Fruit fly (Drosophila melanogaster) whole organism, embryonic: ENCODE measurements around the gene CG11970.

Experiments used
- B-H1 ChIP-seq: fragments of 200-800 bp; sonication (Bioruptor generic); IDR thresholded peaks from 3 replicates; pipeline ENCODE4 v1.3.6; 2022; ENCODE audit warnings: missing biosample characterization, missing genetic modification characterization
- CG10366 ChIP-seq: fragments of 200-800 bp; sonication (Bioruptor generic); IDR thresholded peaks from 2 replicates; pipeline ENCODE4 v1.3.6; 2022; ENCODE audit warnings: missing biosample characterization, missing genetic modification characterization
- CG10979 ChIP-seq: fragments of 200-800 bp; sonication (Bioruptor generic); optimal IDR thresholded peaks from 2 replicates; lab custom pipeline; 2018; ENCODE audit warnings: missing biosample characterization, mild to moderate bottlenecking, missing genetic modification characterization, moderate library complexity
- CG11085 ChIP-seq: fragments of 200-800 bp; sonication (Bioruptor generic); IDR thresholded peaks from 2 replicates; pipeline ENCODE4 v1.3.6; 2022; ENCODE audit warnings: missing biosample characterization, missing genetic modification characterization
- CG12391 ChIP-seq: fragments of 200-800 bp; sonication (Bioruptor generic); optimal IDR thresholded peaks from 3 replicates; lab custom pipeline; 2018; ENCODE audit warnings: missing biosample characterization, mild to moderate bottlenecking, missing genetic modification characterization, moderate library complexity
- CG14860 ChIP-seq: fragments of 200-800 bp; sonication (Bioruptor generic); IDR thresholded peaks from 3 replicates; pipeline ENCODE4 v1.3.6; 2022; ENCODE audit warnings: missing biosample characterization, missing genetic modification characterization; ENCODE audit not compliant: partially characterized antibody
- CG18011 ChIP-seq: fragments of 200-800 bp; sonication (Bioruptor generic); optimal IDR thresholded peaks from 2 replicates; lab custom pipeline; 2017; ENCODE audit warnings: missing biosample characterization, missing genetic modification characterization, mild to moderate bottlenecking, moderate library complexity, missing genotype
- CG2712 ChIP-seq: fragments of 200-800 bp; optimal IDR thresholded peaks from 3 replicates; lab custom pipeline; 2019; ENCODE audit warnings: missing biosample characterization, mild to moderate bottlenecking, missing genetic modification characterization, moderate library complexity
- CG32767 ChIP-seq: fragments of 200-800 bp; sonication (Bioruptor generic); IDR thresholded peaks from 2 replicates; pipeline ENCODE4 v1.3.6; 2022; ENCODE audit warnings: missing biosample characterization, missing genetic modification characterization
- CG33557 ChIP-seq: fragments of 200-800 bp; sonication (Bioruptor generic); optimal IDR thresholded peaks from 2 replicates; lab custom pipeline; 2019; ENCODE audit warnings: missing biosample characterization, mild to moderate bottlenecking, missing genetic modification characterization, moderate library complexity
- CG3407 ChIP-seq: fragments of 200-800 bp; sonication (Bioruptor generic); optimal IDR thresholded peaks from 2 replicates; lab custom pipeline; 2018; ENCODE audit warnings: missing biosample characterization, mild to moderate bottlenecking, missing genetic modification characterization
- CG34422 ChIP-seq: fragments of 200-800 bp; sonication (Bioruptor generic); IDR thresholded peaks from 3 replicates; pipeline ENCODE4 v1.3.6; 2022; ENCODE audit warnings: missing biosample characterization, missing genetic modification characterization
- CG4282 ChIP-seq: fragments of 200-800 bp; sonication (Bioruptor generic); optimal IDR thresholded peaks from 2 replicates; lab custom pipeline; 2016; ENCODE audit warnings: missing biosample characterization, missing genetic modification characterization
- CG4360 ChIP-seq: fragments of 200-800 bp; sonication (Bioruptor generic); IDR thresholded peaks from 2 replicates; pipeline ENCODE4 v1.3.6; 2022; ENCODE audit warnings: missing biosample characterization, missing genetic modification characterization
- CG5245 ChIP-seq: fragments of 200-800 bp; sonication (Bioruptor generic); optimal IDR thresholded peaks from 3 replicates; lab custom pipeline; 2016; ENCODE audit warnings: missing biosample characterization, missing genetic modification characterization
- CG7745 ChIP-seq: fragments of 200-800 bp; sonication (Bioruptor generic); optimal IDR thresholded peaks from 2 replicates; lab custom pipeline; 2018; ENCODE audit warnings: missing biosample characterization, mild to moderate bottlenecking, missing genetic modification characterization, moderate library complexity
- CG9437 ChIP-seq: fragments of 200-800 bp; sonication (Bioruptor generic); optimal IDR thresholded peaks from 2 replicates; lab custom pipeline; 2018; ENCODE audit warnings: missing biosample characterization, mild to moderate bottlenecking, missing genetic modification characterization
- CTCF ChIP-seq: fragments of 200-800 bp; sonication (Bioruptor generic); optimal IDR thresholded peaks from 2 replicates; lab custom pipeline; 2017; ENCODE audit warnings: missing biosample characterization, mild to moderate bottlenecking, missing genetic modification characterization, moderate library complexity
- CkIIα-i1 ChIP-seq: fragments of 200-800 bp; sonication (Bioruptor generic); IDR thresholded peaks from 2 replicates; pipeline ENCODE4 v1.3.6; 2022; ENCODE audit warnings: missing biosample characterization, missing genetic modification characterization
- Dbx ChIP-seq: fragments of 200-800 bp; sonication (Bioruptor generic); IDR thresholded peaks from 3 replicates; pipeline ENCODE4 v1.3.6; 2022; ENCODE audit warnings: missing biosample characterization, missing genetic modification characterization
- Elba2 ChIP-seq: fragments of 200-800 bp; sonication (Bioruptor generic); optimal IDR thresholded peaks from 3 replicates; lab custom pipeline; 2016; ENCODE audit warnings: missing biosample characterization, missing genetic modification characterization
- Kr ChIP-seq: fragments of 200-800 bp; sonication (Bioruptor generic); optimal IDR thresholded peaks from 2 replicates; lab custom pipeline; 2017; ENCODE audit warnings: missing biosample characterization, mild to moderate bottlenecking, missing genetic modification characterization
- Lim3 ChIP-seq: fragments of 200-800 bp; sonication (Bioruptor generic); IDR thresholded peaks from 2 replicates; pipeline ENCODE4 v1.3.6; 2022; ENCODE audit warnings: missing biosample characterization, missing genetic modification characterization
- MESR4 ChIP-seq: fragments of 200-800 bp; sonication (Bioruptor generic); optimal IDR thresholded peaks from 2 replicates; lab custom pipeline; 2018; ENCODE audit warnings: missing biosample characterization, mild to moderate bottlenecking, missing genetic modification characterization, moderate library complexity
- Mad ChIP-seq: fragments of 200-800 bp; sonication (Bioruptor generic); optimal IDR thresholded peaks from 2 replicates; lab custom pipeline; 2016; ENCODE audit warnings: missing biosample characterization, missing genetic modification characterization
- Myb ChIP-seq: fragments of 200-800 bp; sonication (Bioruptor generic); optimal IDR thresholded peaks from 2 replicates; lab custom pipeline; 2016; ENCODE audit warnings: missing biosample characterization, missing genetic modification characterization
- Neu2 ChIP-seq: fragments of 200-800 bp; sonication (Bioruptor generic); optimal IDR thresholded peaks from 3 replicates; lab custom pipeline; 2016; ENCODE audit warnings: missing biosample characterization, missing genetic modification characterization, borderline replicate concordance
- Trl ChIP-seq, 3 experiments: fragments of >200 bp in 2 of 3; fragments of 200-800 bp in 1 of 3; sonication (Bioruptor generic) in 1 of 3; optimal IDR thresholded peaks; 2 replicates in 1 of 3; 3 replicates in 2 of 3; lab custom pipeline; 2016 to 2017; ENCODE audit warnings: missing biosample characterization in 1 of 3, missing genetic modification characterization in 1 of 3
- bowl ChIP-seq: fragments of 200-800 bp; sonication (Bioruptor generic); IDR thresholded peaks from 2 replicates; pipeline ENCODE4 v1.3.6; 2022; ENCODE audit warnings: missing biosample characterization, missing genetic modification characterization
- crol ChIP-seq: fragments of 200-800 bp; sonication (Bioruptor generic); IDR thresholded peaks from 2 replicates; pipeline ENCODE4 v1.3.6; 2022; ENCODE audit warnings: missing biosample characterization, missing genetic modification characterization
- da ChIP-seq: fragments of 200-800 bp; sonication (Bioruptor generic); optimal IDR thresholded peaks from 2 replicates; lab custom pipeline; 2016; ENCODE audit warnings: missing biosample characterization, missing genetic modification characterization
- dmrt11E ChIP-seq: fragments of 200-800 bp; sonication (Bioruptor generic); optimal IDR thresholded peaks from 3 replicates; lab custom pipeline; 2018; ENCODE audit warnings: missing biosample characterization, mild to moderate bottlenecking, missing genetic modification characterization, moderate library complexity
- eve ChIP-seq, 2 experiments: fragments of >200 bp; optimal IDR thresholded peaks; 2 replicates each; lab custom pipeline; 2017; ENCODE audit warnings: missing biosample characterization in 2 of 2, missing genetic modification characterization in 2 of 2
- fd64A ChIP-seq: fragments of 200-800 bp; sonication (Bioruptor generic); optimal IDR thresholded peaks from 3 replicates; lab custom pipeline; 2018; ENCODE audit warnings: missing biosample characterization, mild to moderate bottlenecking, missing genetic modification characterization
- gfzf ChIP-seq: fragments of 200-800 bp; sonication (Bioruptor generic); optimal IDR thresholded peaks from 2 replicates; lab custom pipeline; 2016; ENCODE audit warnings: missing biosample characterization, mild to moderate bottlenecking, missing genetic modification characterization, moderate library complexity
- grau ChIP-seq: fragments of 200-800 bp; optimal IDR thresholded peaks from 3 replicates; lab custom pipeline; 2019; ENCODE audit warnings: missing biosample characterization, mild to moderate bottlenecking, missing genetic modification characterization, moderate library complexity
- hkb ChIP-seq, 2 experiments: fragments of 200-800 bp in 1 of 2; fragments of >200 bp in 1 of 2; sonication (Bioruptor generic) in 1 of 2; IDR thresholded peaks in 1 of 2; optimal IDR thresholded peaks in 1 of 2; 2 replicates each; pipeline versions ENCODE4 v1.3.6 to Lab custom; 2017 to 2022; ENCODE audit warnings: missing biosample characterization in 1 of 2, missing genetic modification characterization in 1 of 2
- kni ChIP-seq: fragments of 200-800 bp; sonication (Bioruptor generic); optimal IDR thresholded peaks from 3 replicates; lab custom pipeline; 2017; ENCODE audit warnings: mild to moderate bottlenecking, missing biosample characterization, missing genetic modification reagents, missing genetic modification characterization
- lola ChIP-seq, 3 experiments: fragments of >200 bp in 2 of 3; fragments of 200-800 bp in 1 of 3; sonication (Bioruptor generic) in 1 of 3; optimal IDR thresholded peaks; 2 replicates each; lab custom pipeline; 2017 to 2019; ENCODE audit warnings: missing biosample characterization in 3 of 3, missing genetic modification characterization in 3 of 3, mild to moderate bottlenecking in 1 of 3, moderate library complexity in 1 of 3
- odd ChIP-seq: fragments of 200-800 bp; sonication (Bioruptor generic); optimal IDR thresholded peaks from 2 replicates; lab custom pipeline; 2017; ENCODE audit warnings: missing biosample characterization, mild to moderate bottlenecking, missing genetic modification characterization
- phol ChIP-seq: fragments of 200-800 bp; sonication (Bioruptor generic); optimal IDR thresholded peaks from 3 replicates; lab custom pipeline; 2018; ENCODE audit warnings: missing biosample characterization, mild to moderate bottlenecking, missing genetic modification characterization, moderate library complexity
- pzg ChIP-seq: fragments of 200-800 bp; sonication (Bioruptor generic); optimal IDR thresholded peaks from 3 replicates; lab custom pipeline; 2018; ENCODE audit warnings: missing biosample characterization, mild to moderate bottlenecking, missing genetic modification characterization, moderate library complexity
- scrt ChIP-seq: fragments of 200-800 bp; sonication (Bioruptor generic); optimal IDR thresholded peaks from 2 replicates; lab custom pipeline; 2018; ENCODE audit warnings: missing biosample characterization, mild to moderate bottlenecking, missing genetic modification characterization, moderate library complexity
- sens ChIP-seq: fragments of 200-800 bp; sonication (Bioruptor generic); peaks from one replicate; lab custom pipeline; 2016; ENCODE audit warnings: missing biosample characterization, missing genetic modification characterization
- slp2 ChIP-seq: fragments of 200-800 bp; sonication (Bioruptor generic); optimal IDR thresholded peaks from 2 replicates; lab custom pipeline; 2016; ENCODE audit warnings: missing biosample characterization, missing genetic modification characterization
- sna ChIP-seq: fragments of 200-800 bp; sonication (Bioruptor generic); IDR thresholded peaks from 2 replicates; pipeline ENCODE4 v1.3.6; 2022; ENCODE audit warnings: missing biosample characterization, missing genetic modification characterization; ENCODE audit not compliant: partially characterized antibody
- sug ChIP-seq: fragments of 200-800 bp; optimal IDR thresholded peaks from 2 replicates; lab custom pipeline; 2019; ENCODE audit warnings: missing biosample characterization, mild to moderate bottlenecking, missing genetic modification characterization, moderate library complexity
- wdn ChIP-seq: fragments of 200-800 bp; sonication (Bioruptor generic); IDR thresholded peaks from 2 replicates; pipeline ENCODE4 v1.3.6; 2022; ENCODE audit warnings: missing biosample characterization, missing genetic modification characterization
- z ChIP-seq: fragments of 200-800 bp; sonication (Bioruptor generic); IDR thresholded peaks from 3 replicates; pipeline ENCODE4 v1.3.6; 2022; ENCODE audit warnings: missing biosample characterization, missing genetic modification characterization

Gene CG11970

dm6 chr3R:9033619-9034401 is 49.3 kb downstream of the CG11970 start (continued):
- TF ChIP-seq Trl (optimal IDR thresholded peaks at IDR 0.05; lab: Kevin White, UChicago) = peak; percentile 94 to 97
- peak; percentile 47 for TF ChIP-seq Trl (GFP tag; optimal IDR thresholded peaks at IDR 0.05; lab: Kevin White, UChicago)
- TF ChIP-seq CG7745 (tag; lab: Kevin White, UChicago) = peak; percentile 65
- TF ChIP-seq gfzf (GFP tag; lab: Kevin White, UChicago) = no peak
- TF ChIP-seq CG33557 = peak; percentile 88
- no peak for TF ChIP-seq B-H1
- TF ChIP-seq Neu2 (GFP tag; lab: Kevin White, UChicago) = no peak
- peak in 1 of 2 experiments; percentile 93 for TF ChIP-seq eve (GFP tag; optimal IDR thresholded peaks at IDR 0.05; lab: Kevin White, UChicago)
- TF ChIP-seq bowl (GFP tag; lab: Robert Waterston, UW) = 0 out of 2 replicates have a peak, but pooled peaks have one; percentile 14
- 0 out of 2 replicates have a peak, but pooled peaks have one; percentile 13 for TF ChIP-seq sna
- peak; percentile 16; the same call in 1 of the 2 replicates for TF ChIP-seq CG10366 (GFP tag; lab: Robert Waterston, UW)
- TF ChIP-seq kni = peak; percentile 64
- TF ChIP-seq Myb (GFP tag; lab: Kevin White, UChicago) = peak; percentile 72
- peak; percentile 94 for TF ChIP-seq CG4360 (GFP tag; lab: Robert Waterston, UW)
- TF ChIP-seq Elba2 (GFP tag; lab: Kevin White, UChicago) = peak; percentile 20
- TF ChIP-seq MESR4 = peak; percentile 7
- peak; percentile 68 for TF ChIP-seq Dbx (GFP tag; lab: Robert Waterston, UW)
- TF ChIP-seq Mad (GFP tag; lab: Kevin White, UChicago) = peak; percentile 50
- no peak for TF ChIP-seq CG4282 (GFP tag; lab: Kevin White, UChicago)
- TF ChIP-seq CG12391 (tag; lab: Kevin White, UChicago) = peak; percentile 94
- TF ChIP-seq sug = peak; percentile 89
- TF ChIP-seq wdn (GFP tag; lab: Robert Waterston, UW) = no peak
- peak; percentile 67 for TF ChIP-seq CG3407 (GFP tag; lab: Kevin White, UChicago)
- TF ChIP-seq CG32767 (GFP tag; lab: Robert Waterston, UW) = peak; percentile 70; the same call in 1 of the 2 replicates
- TF ChIP-seq slp2 = no peak
- no peak for TF ChIP-seq da
- no peak for TF ChIP-seq CG11085 (GFP tag; lab: Robert Waterston, UW)
- TF ChIP-seq CG14860 = no peak
- TF ChIP-seq hkb (optimal IDR thresholded peaks at IDR 0.05; lab: Kevin White, UChicago) = no peak
- peak; percentile 41; the same call in 1 of the 2 replicates for TF ChIP-seq hkb (GFP tag; IDR thresholded peaks at IDR 0.05; lab: Robert Waterston, UW)
- peak; percentile 41 for TF ChIP-seq CG18011 (GFP tag; lab: Kevin White, UChicago)
- peak; percentile 4 for TF ChIP-seq pzg (GFP tag; lab: Kevin White, UChicago)
- TF ChIP-seq, all 482 proteins: peak for 334

dm6 chr3R:9035252-9035651 is 50.7 kb downstream of the CG11970 start:
- TF ChIP-seq scrt (GFP tag; lab: Kevin White, UChicago) (no peak), CTCF (no peak), lola (GFP tag; optimal IDR thresholded peaks at IDR 0.05; lab: Kevin White, UChicago) (peak in 1 of 3 experiments; percentile 35), CG5245 (GFP tag; lab: Kevin White, UChicago) (no peak), grau (tag; lab: Kevin White, UChicago) (peak; percentile 90), fd64A (GFP tag; lab: Kevin White, UChicago) (no peak), CG2712 (tag; lab: Kevin White, UChicago) (peak; percentile 18), crol (GFP tag; lab: Robert Waterston, UW) (peak; percentile 41; the same call in 1 of the 2 replicates), phol (tag; lab: Kevin White, UChicago) (peak; percentile 4), odd (GFP tag; lab: Kevin White, UChicago) (no peak), Lim3 (GFP tag; lab: Robert Waterston, UW) (no peak), dmrt11E (tag; lab: Kevin White, UChicago) (peak; percentile 49), CkIIα-i1 (GFP tag; lab: Robert Waterston, UW) (no peak), CG9437 (GFP tag; lab: Kevin White, UChicago) (no peak), sens (GFP tag; lab: Kevin White, UChicago) (peak; percentile 25), Kr (GFP tag; lab: Kevin White, UChicago) (peak; percentile 2), CG12391 (tag; lab: Kevin White, UChicago) (peak; percentile 15), z (GFP tag; lab: Robert Waterston, UW) (no peak), CG10979 (tag; lab: Kevin White, UChicago) (peak; percentile 27), CG34422 (GFP tag; lab: Robert Waterston, UW) (no peak)
